Worm (Caenorhabditis elegans) whole organism, L4 larva: ENCODE results near the gene H01G02.4.

Experiments
- F10B5.3 ChIP-seq: sonication (generic microtip); optimal IDR thresholded peaks from 2 replicates; lab custom pipeline; 2016; ENCODE audit warnings: mild to moderate bottlenecking, missing genetic modification characterization, missing compliant biosample characterization
- F26F4.8 ChIP-seq: fragments of 200-800 bp; sonication (Bioruptor generic); conservative IDR thresholded peaks from 2 replicates; pipeline ENCODE4 v1.3.6; 2022; ENCODE audit warnings: missing genetic modification characterization, missing compliant biosample characterization
- R02D3.7 ChIP-seq: fragments of 150-350 bp; sonication (generic microtip); optimal IDR thresholded peaks from 3 replicates; lab custom pipeline; 2014; ENCODE audit warnings: missing biosample characterization, missing genetic modification characterization
- T26A8.4 ChIP-seq: fragments of 200-800 bp; sonication (Bioruptor generic); IDR thresholded peaks from 2 replicates; pipeline ENCODE4 v1.3.6; 2022; ENCODE audit warnings: missing genetic modification characterization, missing compliant biosample characterization
- Y5F2A.4 ChIP-seq: fragments of 200-800 bp; sonication (Bioruptor generic); optimal IDR thresholded peaks from 2 replicates; lab custom pipeline; 2018; ENCODE audit warnings: mild to moderate bottlenecking, missing genetic modification characterization, missing compliant biosample characterization
- aha-1 ChIP-seq: fragments of 150-350 bp; peaks from one replicate; lab custom pipeline; 2014; ENCODE audit warnings: missing biosample characterization, missing genetic modification characterization
- ceh-32 ChIP-seq: sonication (generic microtip); optimal IDR thresholded peaks from 2 replicates; lab custom pipeline; 2016; ENCODE audit warnings: mild to moderate bottlenecking, missing genetic modification characterization, missing compliant biosample characterization; ENCODE audit not compliant: poor library complexity
- ceh-44 ChIP-seq: fragments of 200-800 bp; sonication (Bioruptor generic); IDR thresholded peaks from 2 replicates; pipeline ENCODE4 v1.3.6; 2022; ENCODE audit warnings: missing genetic modification reagents, missing genetic modification characterization, missing compliant biosample characterization
- dmd-6 ChIP-seq: fragments of 200-800 bp; sonication (Bioruptor generic); IDR thresholded peaks from 2 replicates; pipeline ENCODE4 v1.3.6; 2022; ENCODE audit warnings: missing genetic modification reagents, missing genetic modification characterization, missing compliant biosample characterization
- dve-1 ChIP-seq: sonication (generic microtip); optimal IDR thresholded peaks from 2 replicates; lab custom pipeline; 2017; ENCODE audit warnings: antibody characterized with exemption, mild to moderate bottlenecking, missing genetic modification characterization, missing compliant biosample characterization; ENCODE audit not compliant: insufficient read depth
- hlh-11 ChIP-seq: fragments of 200-800 bp; sonication (Bioruptor generic); optimal IDR thresholded peaks from 2 replicates; lab custom pipeline; 2018; ENCODE audit warnings: mild to moderate bottlenecking, missing genetic modification characterization, missing compliant biosample characterization
- hmg-1.1 ChIP-seq: fragments of 200-800 bp; sonication (Bioruptor generic); IDR thresholded peaks from 2 replicates; pipeline ENCODE4 v1.3.6; 2022; ENCODE audit warnings: missing genetic modification reagents, missing genetic modification characterization, missing compliant biosample characterization
- madf-5 ChIP-seq, 2 experiments: fragments of 200-800 bp; sonication (Bioruptor generic); IDR thresholded peaks; 2 replicates each; pipeline ENCODE4 v1.3.6; 2022; ENCODE audit warnings: missing compliant biosample characterization in 2 of 2, missing genetic modification characterization in 2 of 2
- mdl-1 ChIP-seq, 2 experiments: fragments of 150-350 bp in 1 of 2; sonication (generic microtip) in 1 of 2; optimal IDR thresholded peaks; 2 replicates each; lab custom pipeline; 2014 to 2017; ENCODE audit warnings: missing biosample characterization in 2 of 2, missing genetic modification characterization in 2 of 2
- mes-2 ChIP-seq: sonication (generic microtip); optimal IDR thresholded peaks from 2 replicates; lab custom pipeline; 2016; ENCODE audit warnings: missing genotype, mild to moderate bottlenecking, missing genetic modification characterization, missing compliant biosample characterization; ENCODE audit not compliant: poor library complexity, severe bottlenecking
- nhr-102 ChIP-seq: sonication (generic microtip); optimal IDR thresholded peaks from 2 replicates; lab custom pipeline; 2016; ENCODE audit warnings: mild to moderate bottlenecking, missing genetic modification characterization, moderate library complexity, missing compliant biosample characterization
- nhr-11 ChIP-seq: fragments of 150-350 bp; optimal IDR thresholded peaks from 2 replicates; lab custom pipeline; 2014; ENCODE audit warnings: missing biosample characterization, missing genetic modification characterization
- nhr-111 ChIP-seq: fragments of 200-800 bp; sonication (Bioruptor generic); optimal IDR thresholded peaks from 2 replicates; lab custom pipeline; 2018; ENCODE audit warnings: mild to moderate bottlenecking, missing genetic modification characterization, missing compliant biosample characterization
- nhr-28 ChIP-seq: fragments of 150-350 bp; optimal IDR thresholded peaks from 2 replicates; lab custom pipeline; 2014; ENCODE audit warnings: missing biosample characterization, missing genetic modification characterization
- nhr-76 ChIP-seq: fragments of 150-350 bp; optimal IDR thresholded peaks from 2 replicates; lab custom pipeline; 2014; ENCODE audit warnings: missing biosample characterization, missing genetic modification characterization
- pha-4 ChIP-seq, 2 experiments: fragments of 150-350 bp in 1 of 2; fragments of 200-800 bp in 1 of 2; sonication (Bioruptor generic) in 1 of 2; IDR thresholded peaks in 1 of 2; optimal IDR thresholded peaks in 1 of 2; 2 replicates each; pipeline versions ENCODE4 v1.3.6 to Lab custom; 2014 to 2022; ENCODE audit warnings: missing genetic modification characterization in 2 of 2, missing genetic modification reagents in 2 of 2, missing biosample characterization in 1 of 2, missing compliant biosample characterization in 1 of 2
- pqm-1 ChIP-seq: sonication (generic microtip); optimal IDR thresholded peaks from 2 replicates; lab custom pipeline; 2017; ENCODE audit warnings: missing biosample characterization, missing genetic modification characterization
- saeg-2 ChIP-seq: fragments of 200-800 bp; sonication (Bioruptor generic); IDR thresholded peaks from 2 replicates; pipeline ENCODE4 v1.3.6; 2022; ENCODE audit warnings: missing genetic modification reagents, missing genetic modification characterization, missing compliant biosample characterization
- set-16 ChIP-seq: fragments of 200-800 bp; sonication (Bioruptor generic); IDR thresholded peaks from 2 replicates; pipeline ENCODE4 v1.3.6; 2022; ENCODE audit warnings: missing genetic modification reagents, missing genetic modification characterization, missing compliant biosample characterization
- skn-1 ChIP-seq: fragments of 150-350 bp; optimal IDR thresholded peaks from 2 replicates; lab custom pipeline; 2014; ENCODE audit warnings: missing biosample characterization, missing genetic modification characterization
- unc-62 ChIP-seq, 3 experiments: fragments of 150-350 bp in 1 of 3; sonication (generic microtip); optimal IDR thresholded peaks in 2 of 3; peaks in 1 of 3; 1 replicate in 1 of 3; 2 replicates in 2 of 3; lab custom pipeline; 2014 to 2017; ENCODE audit warnings: missing biosample characterization in 3 of 3, missing genetic modification characterization in 3 of 3, missing genetic modification reagents in 3 of 3, missing genotype in 1 of 3
- zfp-3 ChIP-seq: fragments of 200-800 bp; sonication (Bioruptor generic); conservative IDR thresholded peaks from 2 replicates; pipeline ENCODE4 v1.3.6; 2022; ENCODE audit warnings: missing genetic modification reagents, missing genetic modification characterization, missing compliant biosample characterization
- zip-11 ChIP-seq: fragments of 200-800 bp; sonication (Bioruptor generic); IDR thresholded peaks from 2 replicates; pipeline ENCODE4 v1.3.6; 2022; ENCODE audit warnings: missing genetic modification characterization, missing compliant biosample characterization

The H01G02.4 gene

DNA sequence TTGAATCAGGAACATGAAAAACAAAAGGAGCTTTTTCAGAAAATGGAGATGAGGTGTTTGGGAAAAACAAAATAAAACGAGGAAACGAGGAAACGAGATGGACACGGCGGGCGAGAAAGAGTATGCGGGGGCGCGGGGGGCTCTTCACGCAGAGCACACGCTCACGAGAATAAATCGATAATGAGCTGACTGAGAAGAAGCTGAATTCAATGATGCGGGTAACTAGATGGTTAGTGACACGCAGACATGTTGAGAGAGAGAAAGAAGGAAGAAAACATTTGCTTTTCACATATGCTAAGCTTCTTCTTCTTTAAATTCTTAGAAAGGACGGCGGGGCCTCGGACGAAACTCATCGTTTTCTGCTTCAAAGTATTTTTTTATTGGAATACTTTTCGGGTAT, 37.4 kb downstream of the H01G02.4 start (continued):
- no peak for TF ChIP-seq F10B5.3 (tag; lab: Kevin White, UChicago)
- no peak for TF ChIP-seq ceh-32 (tag; lab: Kevin White, UChicago)
- TF ChIP-seq nhr-102 (tag; lab: Kevin White, UChicago), result no peak
- peak in 1 of 2 experiments; percentile 58 for TF ChIP-seq mdl-1 (tag; optimal IDR thresholded peaks at IDR 0.05; lab: Kevin White, UChicago)
- no peak for TF ChIP-seq unc-62 (GFP tag; optimal IDR thresholded peaks at IDR 0.05 in 1 of 2; lab: Kevin White, UChicago)
- no peak for TF ChIP-seq unc-62 (tag; optimal IDR thresholded peaks at IDR 0.05; lab: Kevin White, UChicago)
- no peak for TF ChIP-seq F26F4.8 (GFP tag; lab: Robert Waterston, UW)
- TF ChIP-seq madf-5 (GFP tag; IDR thresholded peaks at IDR 0.05; lab: Robert Waterston, UW), result no peak
- TF ChIP-seq zfp-3 (GFP tag; lab: Robert Waterston, UW), result no peak
- TF ChIP-seq nhr-76 (tag; lab: Kevin White, UChicago), result no peak
- no peak for TF ChIP-seq skn-1 (tag; lab: Kevin White, UChicago)
- TF ChIP-seq R02D3.7 (tag; lab: Kevin White, UChicago), result no peak
- TF ChIP-seq T26A8.4, result no peak
- no peak for TF ChIP-seq saeg-2 (GFP tag; lab: Robert Waterston, UW)

ce11 chrIV:11760700-11761459, 42.1 kb downstream of the H01G02.4 start, which contains the start of gene T12A7.2:
TSS of gene T12A7.2 (minus strand) at chrIV:11761111.
- peak; percentile 1 for TF ChIP-seq hlh-11 (tag; lab: Kevin White, UChicago)
- peak; percentile 38; the same call in 1 of the 2 replicates for TF ChIP-seq pha-4 (GFP tag; IDR thresholded peaks at IDR 0.05; lab: Robert Waterston, UW)
- TF ChIP-seq pha-4 (tag; optimal IDR thresholded peaks at IDR 0.05; lab: Kevin White, UChicago), result peak; percentile 32
- peak; percentile 52 for TF ChIP-seq set-16 (GFP tag; lab: Robert Waterston, UW)
- TF ChIP-seq dmd-6 (GFP tag; lab: Robert Waterston, UW), result peak; percentile 19; the same call in 1 of the 2 replicates
- TF ChIP-seq dve-1 (tag; lab: Kevin White, UChicago), result peak; percentile 24
- TF ChIP-seq hmg-1.1 (GFP tag; lab: Robert Waterston, UW), result peak; percentile 38; the same call in 1 of the 2 replicates
- TF ChIP-seq zip-11 (GFP tag; lab: Robert Waterston, UW), result no peak
- no peak for TF ChIP-seq Y5F2A.4 (GFP tag; lab: Kevin White, UChicago)

DNA sequence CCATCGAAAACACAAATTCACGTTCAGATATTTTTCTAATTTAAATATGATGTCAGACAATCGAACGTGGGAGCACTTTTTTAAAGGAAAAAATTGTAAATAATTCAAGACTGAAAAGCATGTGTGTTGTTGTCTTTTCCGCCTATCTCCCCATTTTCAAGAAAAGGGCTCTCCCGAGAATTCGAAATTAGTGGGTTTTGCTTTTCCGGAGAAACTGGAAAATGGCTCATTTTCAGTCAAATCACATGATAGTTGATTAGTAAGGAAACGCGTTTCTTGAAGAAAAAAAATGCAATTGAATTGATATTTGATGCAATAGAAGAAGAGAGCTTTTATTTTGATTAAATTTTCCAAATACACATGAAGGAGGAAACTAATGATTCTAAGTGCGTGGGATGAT, 43.1 kb downstream of the H01G02.4 start:
- TF ChIP-seq pqm-1 (tag; lab: Kevin White, UChicago) (no peak), nhr-11 (tag; lab: Kevin White, UChicago) (peak; percentile 26)

- TF ChIP-seq pha-4 (GFP tag; IDR thresholded peaks at IDR 0.05; lab: Robert Waterston, UW), result 0 out of 2 replicates have a peak, but pooled peaks have one; percentile 8
- no peak for TF ChIP-seq pha-4 (tag; optimal IDR thresholded peaks at IDR 0.05; lab: Kevin White, UChicago)
- peak; percentile 7 for TF ChIP-seq nhr-111 (GFP tag; lab: Kevin White, UChicago)
- no peak for TF ChIP-seq nhr-28 (tag; lab: Kevin White, UChicago)
- TF ChIP-seq, all 104 proteins: peak for 2
These were observed 47.0 kb downstream of the H01G02.4 start, which contains the start of gene T12A7.9 for ce11 chrIV:11755907-11756306. TSS of gene T12A7.9 (minus strand) at chrIV:11756007.

DNA sequence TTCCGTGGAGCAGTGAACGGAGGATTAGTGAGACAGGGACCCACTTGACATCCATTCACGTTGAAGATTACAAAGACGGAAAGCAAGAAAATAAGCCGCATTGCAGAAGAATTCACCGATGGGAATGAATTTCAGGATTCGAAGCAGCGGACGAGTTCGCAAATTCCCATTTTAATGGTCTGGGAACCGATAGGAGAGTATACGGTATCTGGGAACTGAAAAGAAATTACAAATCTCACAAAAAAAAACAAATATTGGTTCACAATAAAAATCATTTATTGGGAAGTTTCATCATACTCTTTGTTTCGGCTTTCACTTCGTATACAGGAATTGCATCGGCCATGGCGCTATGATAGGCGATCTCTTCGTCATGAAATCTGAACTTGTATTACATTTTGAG, 47.9 kb downstream of the H01G02.4 start, which contains the start of gene T12A7.10:
Gene T12A7.10, minus strand, starts transcription at position 101 of the 400 bp plus-strand sequence.
- TF ChIP-seq mes-2 (tag; lab: Kevin White, UChicago), result no peak
- no peak for TF ChIP-seq ceh-44 (GFP tag; lab: Robert Waterston, UW)
- TF ChIP-seq aha-1 (tag; lab: Kevin White, UChicago), result peak; percentile 56
